Worm (Caenorhabditis elegans): ENCODE data around the gene nhr-12.

Gene nhr-12

DNA sequence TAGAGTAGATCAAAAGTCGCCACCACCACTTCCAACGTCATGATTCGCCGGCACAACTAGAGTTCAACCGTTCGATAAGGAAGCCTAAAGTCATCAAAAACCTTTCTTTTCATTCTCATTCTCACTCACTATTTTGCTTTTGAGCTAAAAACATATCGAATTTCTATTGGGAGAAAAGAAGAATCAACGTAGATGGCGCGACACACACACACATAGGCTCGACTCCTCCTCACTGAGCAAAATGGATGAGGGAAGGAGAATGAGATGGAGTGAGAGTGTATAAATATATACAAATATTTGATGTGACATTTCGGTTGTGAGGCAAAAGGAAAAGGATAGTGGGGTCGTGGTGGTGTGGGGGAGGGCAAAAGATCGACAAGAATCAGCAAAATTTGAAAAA lies 39.1 kb downstream of the nhr-12 start:
- TF ChIP-seq lin-40 (tag; optimal IDR thresholded peaks at IDR 0.05) (no peak), F55B11.4 (tag; optimal IDR thresholded peaks at IDR 0.05; ENCODE audit: borderline replicate concordance, insufficient read depth) (no peak), B0261.1 (tag; optimal IDR thresholded peaks at IDR 0.05) (no peak), snpc-1.1 (tag; optimal IDR thresholded peaks at IDR 0.05; ENCODE audit: insufficient read depth) (no peak), Y53F4B.3 (GFP tag; IDR thresholded peaks at IDR 0.05) (no peak), C17E4.6 (GFP tag; IDR thresholded peaks at IDR 0.05) (no peak), Y53G8AR.9 (GFP tag; conservative IDR thresholded peaks at IDR 0.05) (no peak), ZK185.1 (tag; optimal IDR thresholded peaks at IDR 0.05; ENCODE audit: poor library complexity, severe bottlenecking) (no peak)

ce11 chrV:10043234-10043796 lies 40.5 kb downstream of the nhr-12 start, which contains the start of gene T06E8.8:
T06E8.8 (plus strand) TSS chrV:10043746.
- TF ChIP-seq K12H6.12 (tag; optimal IDR thresholded peaks at IDR 0.05) (peak; percentile 40), mcd-1 (GFP tag; IDR thresholded peaks at IDR 0.05) (peak; percentile 28; the same call in 1 of the 2 replicates), cebp-1 (GFP tag; IDR thresholded peaks at IDR 0.05) (no peak), cebp-1 (tag; optimal IDR thresholded peaks at IDR 0.05) (peak; percentile 42), egrh-3 (GFP tag; IDR thresholded peaks at IDR 0.05) (peak; percentile 25; the same call in 1 of the 2 replicates), lin-40 (tag; optimal IDR thresholded peaks at IDR 0.05) (peak; percentile 77), ceh-27 (GFP tag; optimal IDR thresholded peaks at IDR 0.05) (peak; percentile 25), mes-4 (tag; optimal IDR thresholded peaks at IDR 0.05) (no peak), tbp1 (GFP tag; optimal IDR thresholded peaks at IDR 0.05) (peak; percentile 24), hmg-1.2 (GFP tag; IDR thresholded peaks at IDR 0.05) (peak; percentile 41; the same call in 1 of the 2 replicates), lin-35 (GFP tag; optimal IDR thresholded peaks at IDR 0.05) (peak in 1 of 3 experiments; percentile 25), let-607 (tag; optimal IDR thresholded peaks at IDR 0.05) (no peak), C06A6.2 (GFP tag; conservative IDR thresholded peaks at IDR 0.05) (peak; percentile 61; the same call in 1 of the 2 replicates), zfh-2 (GFP tag; conservative IDR thresholded peaks at IDR 0.05) (no peak), ztf-26 (tag; optimal IDR thresholded peaks at IDR 0.05) (peak; percentile 53), somi-1 (GFP tag; optimal IDR thresholded peaks at IDR 0.05) (peak; percentile 75)

ce11 chrV:10042254-10042653 lies 41.6 kb downstream of the nhr-12 start:
- TF ChIP-seq snpc-1.1 (tag; optimal IDR thresholded peaks at IDR 0.05; ENCODE audit: insufficient read depth) (no peak), chd-7 (tag; optimal IDR thresholded peaks at IDR 0.05) (no peak), C06A6.2 (GFP tag; conservative IDR thresholded peaks at IDR 0.05) (0 out of 2 replicates have a peak, but pooled peaks have one; percentile 20), Y67H2A.10 (GFP tag; conservative IDR thresholded peaks at IDR 0.05) (no peak), ztf-22 (GFP tag; optimal IDR thresholded peaks at IDR 0.05) (no peak), lin-54 (GFP tag; optimal IDR thresholded peaks at IDR 0.05) (peak; percentile 5), snpc-4 (GFP tag; optimal IDR thresholded peaks at IDR 0.05) (no peak), snpc-4 (tag; optimal IDR thresholded peaks at IDR 0.05) (no peak), ama-1 (optimal IDR thresholded peaks at IDR 0.05) (no peak), ama-1 (GFP tag; optimal IDR thresholded peaks at IDR 0.05) (no peak), ccch-3 (GFP tag; optimal IDR thresholded peaks at IDR 0.05) (no peak), pbrm-1 (GFP tag; IDR thresholded peaks at IDR 0.05) (peak; percentile 55), ztf-28 (GFP tag; IDR thresholded peaks at IDR 0.05) (no peak), ceh-100 (GFP tag; IDR thresholded peaks at IDR 0.05) (no peak), hrde-1 (tag; optimal IDR thresholded peaks at IDR 0.05; ENCODE audit: borderline replicate concordance) (no peak), tbx-9 (tag; optimal IDR thresholded peaks at IDR 0.05; ENCODE audit: borderline replicate concordance) (no peak), attf-5 (GFP tag; optimal IDR thresholded peaks at IDR 0.05) (no peak), ceh-58 (GFP tag; IDR thresholded peaks at IDR 0.05) (no peak), hmg-1.2 (GFP tag; IDR thresholded peaks at IDR 0.05) (peak; percentile 94), F49E8.2 (tag; optimal IDR thresholded peaks at IDR 0.05; ENCODE audit: insufficient read depth) (no peak), F52B5.7 (tag; optimal IDR thresholded peaks at IDR 0.05) (no peak), dox-1 (GFP tag; IDR thresholded peaks at IDR 0.05) (peak; percentile 36; the same call in 1 of the 2 replicates), mes-4 (tag; optimal IDR thresholded peaks at IDR 0.05) (no peak), hlh-12 (tag; optimal IDR thresholded peaks at IDR 0.05) (no peak), K12H6.12 (tag; optimal IDR thresholded peaks at IDR 0.05) (peak; percentile 53), ztf-26 (tag; optimal IDR thresholded peaks at IDR 0.05) (no peak), unc-62 (GFP tag; optimal IDR thresholded peaks at IDR 0.05) (peak; percentile 6)

All from whole organism, young adult.